Fruit fly (Drosophila melanogaster): ENCODE data around the gene CG31917.
A peak's percentile ranks its signal among the peaks of the same experiment; 100 is the strongest.

CG31917 gene

dm6 chr2L:5009306-5010030 is 1.2 kb downstream of the CG31917 start, which contains the start of gene Rtnl1 (continued):
- TF ChIP-seq Lim3 (GFP tag; IDR thresholded peaks at IDR 0.05), result no peak
- peak; percentile 78 for TF ChIP-seq CHES-1-like (GFP tag; optimal IDR thresholded peaks at IDR 0.05)
- peak; percentile 88 for TF ChIP-seq CG12659 (GFP tag; optimal IDR thresholded peaks at IDR 0.05)
- TF ChIP-seq CG11085 (GFP tag; IDR thresholded peaks at IDR 0.05), result no peak
- TF ChIP-seq CG10321 (GFP tag; IDR thresholded peaks at IDR 0.05), result no peak
- peak; percentile 90 for TF ChIP-seq bbx (GFP tag; IDR thresholded peaks at IDR 0.05; ENCODE audit: partially characterized antibody)
- peak; percentile 87 for TF ChIP-seq Myb (GFP tag; optimal IDR thresholded peaks at IDR 0.05)
- no peak for TF ChIP-seq lbe (GFP tag; optimal IDR thresholded peaks at IDR 0.05)
- peak; percentile 49 for TF ChIP-seq pho (GFP tag; optimal IDR thresholded peaks at IDR 0.05)
- no peak for TF ChIP-seq pan (optimal IDR thresholded peaks at IDR 0.05)
- peak in 1 of 2 experiments; percentile 88 for TF ChIP-seq pan (GFP tag; optimal IDR thresholded peaks at IDR 0.05 in 1 of 2, IDR thresholded peaks at IDR 0.05 in 1 of 2)
- TF ChIP-seq CG1602 (GFP tag; optimal IDR thresholded peaks at IDR 0.05), result no peak
- TF ChIP-seq Bdp1 (GFP tag; optimal IDR thresholded peaks at IDR 0.05), result no peak
- TF ChIP-seq CG9797 (GFP tag; optimal IDR thresholded peaks at IDR 0.05), result peak; percentile 80
- no peak for TF ChIP-seq kay (GFP tag; optimal IDR thresholded peaks at IDR 0.05)
- no peak for TF ChIP-seq Ada2b (GFP tag; IDR thresholded peaks at IDR 0.05)
- TF ChIP-seq Blimp-1 (GFP tag; optimal IDR thresholded peaks at IDR 0.05), result no peak
- 0 out of 2 replicates have a peak, but pooled peaks have one; percentile 4 for TF ChIP-seq onecut (GFP tag; IDR thresholded peaks at IDR 0.05)
- no peak for TF ChIP-seq fd96Cb (tag; optimal IDR thresholded peaks at IDR 0.05)
- TF ChIP-seq yki (optimal IDR thresholded peaks at IDR 0.05), result no peak
- peak; percentile 63 for TF ChIP-seq sug (tag; optimal IDR thresholded peaks at IDR 0.05)
- no peak for TF ChIP-seq CG17568 (GFP tag; optimal IDR thresholded peaks at IDR 0.05)
- TF ChIP-seq CG3847 (GFP tag; IDR thresholded peaks at IDR 0.05), result peak; percentile 55; the same call in 1 of the 2 replicates
- no peak for TF ChIP-seq CG11093 (GFP tag; IDR thresholded peaks at IDR 0.05)
- TF ChIP-seq peb (GFP tag; IDR thresholded peaks at IDR 0.05), result no peak
- no peak for TF ChIP-seq Dip2 (GFP tag; IDR thresholded peaks at IDR 0.05)
- no peak for TF ChIP-seq HHEX (GFP tag; optimal IDR thresholded peaks at IDR 0.05)
- TF ChIP-seq caup (GFP tag; optimal IDR thresholded peaks at IDR 0.05; ENCODE audit: severe bottlenecking), result peak; percentile 8
- TF ChIP-seq CG12769 (tag; optimal IDR thresholded peaks at IDR 0.05), result no peak
- TF ChIP-seq slbo (GFP tag; IDR thresholded peaks at IDR 0.05), result peak; percentile 51; the same call in 1 of the 2 replicates
- TF ChIP-seq CG1603 (tag; optimal IDR thresholded peaks at IDR 0.05), result peak; percentile 88
- TF ChIP-seq Antp (GFP tag; optimal IDR thresholded peaks at IDR 0.05), result peak; percentile 35
- TF ChIP-seq CG15269 (tag; optimal IDR thresholded peaks at IDR 0.05), result no peak
- TF ChIP-seq CG18619 (GFP tag; optimal IDR thresholded peaks at IDR 0.05), result no peak
- no peak for TF ChIP-seq psq (GFP tag; optimal IDR thresholded peaks at IDR 0.05)
- TF ChIP-seq HLHmδ (GFP tag; optimal IDR thresholded peaks at IDR 0.05), result no peak
- TF ChIP-seq H2.0 (GFP tag; IDR thresholded peaks at IDR 0.05), result no peak
- no peak for TF ChIP-seq pfk (GFP tag; optimal IDR thresholded peaks at IDR 0.05)
- peak; percentile 50; the same call in 1 of the 2 replicates for TF ChIP-seq Rfx (GFP tag; IDR thresholded peaks at IDR 0.05)
- peak; percentile 18 for TF ChIP-seq dmrt11E (tag; optimal IDR thresholded peaks at IDR 0.05)
- TF ChIP-seq nerfin-2 (GFP tag; IDR thresholded peaks at IDR 0.05; ENCODE audit: partially characterized antibody), result peak; percentile 42; the same call in 1 of the 2 replicates
- no peak for TF ChIP-seq CG18764 (GFP tag; optimal IDR thresholded peaks at IDR 0.05)
- TF ChIP-seq al (GFP tag; IDR thresholded peaks at IDR 0.05), result peak; percentile 37; the same call in 1 of the 2 replicates
- peak; percentile 42 for TF ChIP-seq Ets65A (GFP tag)
- peak; percentile 81 for TF ChIP-seq phol (tag; optimal IDR thresholded peaks at IDR 0.05)
- peak; percentile 77 for TF ChIP-seq MESR4 (GFP tag; optimal IDR thresholded peaks at IDR 0.05)
- peak; percentile 81 for TF ChIP-seq trem (tag; optimal IDR thresholded peaks at IDR 0.05)
- TF ChIP-seq schlank (tag; optimal IDR thresholded peaks at IDR 0.05), result no peak
- peak; percentile 72 for TF ChIP-seq jumu (GFP tag; optimal IDR thresholded peaks at IDR 0.05)
- TF ChIP-seq CG16813 (GFP tag; IDR thresholded peaks at IDR 0.05; ENCODE audit: partially characterized antibody), result peak; percentile 93

Measured in whole organism, embryonic.